Fruit fly (Drosophila melanogaster) whole organism, embryonic: ENCODE measurements around the gene CG3448.

Experiments used
- ATbp ChIP-seq: fragments of 200-800 bp; sonication (Bioruptor generic); optimal IDR thresholded peaks from 2 replicates; lab custom pipeline; 2017; ENCODE audit warnings: missing biosample characterization, mild to moderate bottlenecking, missing genetic modification characterization, missing genetic modification reagents
- CG10321 ChIP-seq: fragments of 200-800 bp; sonication (Bioruptor generic); IDR thresholded peaks from 2 replicates; pipeline ENCODE4 v1.3.6; 2022; ENCODE audit warnings: missing biosample characterization, missing genetic modification characterization
- CG11085 ChIP-seq: fragments of 200-800 bp; sonication (Bioruptor generic); IDR thresholded peaks from 2 replicates; pipeline ENCODE4 v1.3.6; 2022; ENCODE audit warnings: missing biosample characterization, missing genetic modification characterization
- CG11696 ChIP-seq: fragments of 200-800 bp; sonication (Bioruptor generic); IDR thresholded peaks from 2 replicates; pipeline ENCODE4 v1.3.6; 2022; ENCODE audit warnings: missing biosample characterization, missing genetic modification characterization
- CG12155 ChIP-seq: fragments of 200-800 bp; sonication (Bioruptor generic); optimal IDR thresholded peaks from 3 replicates; lab custom pipeline; 2016; ENCODE audit warnings: missing biosample characterization, missing genetic modification characterization
- CG12236 ChIP-seq: fragments of 200-800 bp; sonication (Bioruptor generic); optimal IDR thresholded peaks from 2 replicates; lab custom pipeline; 2016; ENCODE audit warnings: missing biosample characterization, missing genetic modification characterization
- CG12942 ChIP-seq: fragments of 200-800 bp; sonication (Bioruptor generic); optimal IDR thresholded peaks from 3 replicates; lab custom pipeline; 2016; ENCODE audit warnings: missing biosample characterization, missing genetic modification characterization
- CG13424 ChIP-seq: fragments of 200-800 bp; sonication (Bioruptor generic); optimal IDR thresholded peaks from 2 replicates; lab custom pipeline; 2019; ENCODE audit warnings: missing biosample characterization, mild to moderate bottlenecking, missing genetic modification characterization, moderate library complexity
- CG13624 ChIP-seq: fragments of 200-800 bp; sonication (Bioruptor generic); optimal IDR thresholded peaks from 2 replicates; lab custom pipeline; 2016; ENCODE audit warnings: missing biosample characterization, missing genetic modification characterization
- CG15269 ChIP-seq: fragments of 200-800 bp; sonication (Bioruptor generic); optimal IDR thresholded peaks from 2 replicates; lab custom pipeline; 2018; ENCODE audit warnings: missing biosample characterization, mild to moderate bottlenecking, missing genetic modification characterization, moderate library complexity
- CG1529 ChIP-seq: fragments of 200-800 bp; sonication (Bioruptor generic); optimal IDR thresholded peaks from 3 replicates; lab custom pipeline; 2018; ENCODE audit warnings: missing biosample characterization, missing genetic modification characterization
- CG17328 ChIP-seq: fragments of 200-800 bp; sonication (Bioruptor generic); IDR thresholded peaks from 2 replicates; pipeline ENCODE4 v1.3.6; 2022; ENCODE audit warnings: missing biosample characterization, missing genetic modification characterization
- CG17912 ChIP-seq: fragments of 200-800 bp; sonication (Bioruptor generic); optimal IDR thresholded peaks from 2 replicates; lab custom pipeline; 2018; ENCODE audit warnings: missing biosample characterization, mild to moderate bottlenecking, missing genetic modification characterization
- CG18262 ChIP-seq: fragments of 200-800 bp; optimal IDR thresholded peaks from 3 replicates; lab custom pipeline; 2019; ENCODE audit warnings: missing biosample characterization, mild to moderate bottlenecking, missing genetic modification characterization, moderate library complexity
- CG31224 ChIP-seq: fragments of 200-800 bp; sonication (Bioruptor generic); IDR thresholded peaks from 2 replicates; pipeline ENCODE4 v1.3.6; 2022; ENCODE audit warnings: missing biosample characterization, missing genetic modification characterization
- CG3163 ChIP-seq: fragments of 200-800 bp; sonication (Bioruptor generic); optimal IDR thresholded peaks from 3 replicates; lab custom pipeline; 2016; ENCODE audit warnings: missing biosample characterization, missing genetic modification characterization
- CG3847 ChIP-seq: fragments of 200-800 bp; sonication (Bioruptor generic); IDR thresholded peaks from 2 replicates; pipeline ENCODE4 v1.3.6; 2022; ENCODE audit warnings: missing biosample characterization, missing genetic modification characterization
- CG3995 ChIP-seq: fragments of 200-800 bp; sonication (Bioruptor generic); optimal IDR thresholded peaks from 3 replicates; lab custom pipeline; 2016; ENCODE audit warnings: missing biosample characterization, missing genetic modification characterization
- CG7357 ChIP-seq: fragments of 200-800 bp; sonication (Bioruptor generic); IDR thresholded peaks from 3 replicates; pipeline ENCODE4 v1.3.6; 2022; ENCODE audit warnings: missing biosample characterization, missing genetic modification characterization
- CG7556 ChIP-seq: fragments of 200-800 bp; sonication (Bioruptor generic); optimal IDR thresholded peaks from 2 replicates; lab custom pipeline; 2017; ENCODE audit warnings: missing biosample characterization, mild to moderate bottlenecking, missing genetic modification characterization
- CG8290 ChIP-seq, 3 experiments: fragments of 200-800 bp; sonication (Bioruptor generic); optimal IDR thresholded peaks; 2 replicates each; lab custom pipeline; 2016 to 2019; ENCODE audit warnings: missing biosample characterization in 3 of 3, missing genetic modification characterization in 3 of 3, mild to moderate bottlenecking in 2 of 3, moderate library complexity in 1 of 3
- CG9609 ChIP-seq: fragments of 200-800 bp; sonication (Bioruptor generic); optimal IDR thresholded peaks from 3 replicates; lab custom pipeline; 2016; ENCODE audit warnings: missing biosample characterization, missing genetic modification characterization
- CG9797 ChIP-seq: fragments of 200-800 bp; sonication (Bioruptor generic); optimal IDR thresholded peaks from 3 replicates; lab custom pipeline; 2018; ENCODE audit warnings: missing biosample characterization, mild to moderate bottlenecking, missing genetic modification characterization
- Camta ChIP-seq: fragments of 200-800 bp; sonication (Bioruptor generic); optimal IDR thresholded peaks from 2 replicates; lab custom pipeline; 2016; ENCODE audit warnings: missing biosample characterization, missing genetic modification characterization
- Dip3 ChIP-seq: fragments of 200-800 bp; sonication (Bioruptor generic); optimal IDR thresholded peaks from 3 replicates; lab custom pipeline; 2016; ENCODE audit warnings: missing biosample characterization, missing genetic modification characterization
- Drgx ChIP-seq: fragments of 200-800 bp; sonication (Bioruptor generic); IDR thresholded peaks from 2 replicates; pipeline ENCODE4 v1.3.6; 2022; ENCODE audit warnings: missing biosample characterization, missing genetic modification characterization
- Gsc ChIP-seq: fragments of 200-800 bp; sonication (Bioruptor generic); IDR thresholded peaks from 2 replicates; pipeline ENCODE4 v1.3.6; 2022; ENCODE audit warnings: missing biosample characterization, missing genetic modification characterization
- HLH4C ChIP-seq: fragments of 200-800 bp; sonication (Bioruptor generic); IDR thresholded peaks from 3 replicates; pipeline ENCODE4 v1.3.6; 2022; ENCODE audit warnings: missing biosample characterization, missing genetic modification characterization; ENCODE audit not compliant: partially characterized antibody
- Hr78 ChIP-seq, 2 experiments: fragments of 200-800 bp in 1 of 2; fragments of >200 bp in 1 of 2; sonication (Bioruptor generic) in 1 of 2; optimal IDR thresholded peaks; 2 replicates each; lab custom pipeline; 2017 to 2019; ENCODE audit warnings: missing biosample characterization in 2 of 2, missing genetic modification characterization in 2 of 2, mild to moderate bottlenecking in 1 of 2, moderate library complexity in 1 of 2
- Mad ChIP-seq: fragments of 200-800 bp; sonication (Bioruptor generic); optimal IDR thresholded peaks from 2 replicates; lab custom pipeline; 2016; ENCODE audit warnings: missing biosample characterization, missing genetic modification characterization
- Meics ChIP-seq: fragments of 200-800 bp; sonication (Bioruptor generic); optimal IDR thresholded peaks from 2 replicates; lab custom pipeline; 2017; ENCODE audit warnings: missing biosample characterization, mild to moderate bottlenecking, missing genetic modification characterization
- Mrtf ChIP-seq: fragments of 200-800 bp; sonication (Bioruptor generic); IDR thresholded peaks from 3 replicates; pipeline ENCODE4 v1.3.6; 2022; ENCODE audit warnings: missing biosample characterization, missing genetic modification characterization
- Oli ChIP-seq: fragments of 200-800 bp; sonication (Bioruptor generic); optimal IDR thresholded peaks from 2 replicates; lab custom pipeline; 2018; ENCODE audit warnings: missing biosample characterization, mild to moderate bottlenecking, missing genetic modification characterization, moderate library complexity
- Sry-β ChIP-seq: fragments of 200-800 bp; sonication (Bioruptor generic); optimal IDR thresholded peaks from 2 replicates; lab custom pipeline; 2018; ENCODE audit warnings: missing biosample characterization, mild to moderate bottlenecking, missing genetic modification characterization, moderate library complexity
- Trl ChIP-seq, 3 experiments: fragments of >200 bp in 2 of 3; fragments of 200-800 bp in 1 of 3; sonication (Bioruptor generic) in 1 of 3; optimal IDR thresholded peaks; 2 replicates in 1 of 3; 3 replicates in 2 of 3; lab custom pipeline; 2016 to 2017; ENCODE audit warnings: missing biosample characterization in 1 of 3, missing genetic modification characterization in 1 of 3
- al ChIP-seq: fragments of 200-800 bp; sonication (Bioruptor generic); IDR thresholded peaks from 2 replicates; pipeline ENCODE4 v1.3.6; 2022; ENCODE audit warnings: missing biosample characterization, missing genetic modification characterization
- ase ChIP-seq: fragments of 200-800 bp; sonication (Bioruptor generic); IDR thresholded peaks from 3 replicates; pipeline ENCODE4 v1.3.6; 2022; ENCODE audit warnings: missing biosample characterization, missing genetic modification characterization
- dpn ChIP-seq, 2 experiments: fragments of 200-800 bp; sonication (Bioruptor generic); optimal IDR thresholded peaks; 3 replicates each; lab custom pipeline; 2016; ENCODE audit warnings: missing biosample characterization in 2 of 2, missing genetic modification characterization in 2 of 2
- knrl ChIP-seq: fragments of 200-800 bp; sonication (Bioruptor generic); IDR thresholded peaks from 3 replicates; pipeline ENCODE4 v1.3.6; 2022; ENCODE audit warnings: missing biosample characterization, missing genetic modification characterization; ENCODE audit not compliant: partially characterized antibody
- lbe ChIP-seq: fragments of 200-800 bp; sonication (Bioruptor generic); optimal IDR thresholded peaks from 2 replicates; lab custom pipeline; 2016; ENCODE audit warnings: missing biosample characterization, mild to moderate bottlenecking, missing genetic modification characterization
- p53 ChIP-seq: fragments of 200-800 bp; sonication (Bioruptor generic); optimal IDR thresholded peaks from 2 replicates; lab custom pipeline; 2016; ENCODE audit warnings: missing biosample characterization, missing genetic modification characterization
- pfk ChIP-seq: fragments of 200-800 bp; sonication (Bioruptor generic); optimal IDR thresholded peaks from 2 replicates; lab custom pipeline; 2018; ENCODE audit warnings: missing biosample characterization, mild to moderate bottlenecking, missing genetic modification characterization, moderate library complexity
- pho ChIP-seq: fragments of 200-800 bp; sonication (Bioruptor generic); optimal IDR thresholded peaks from 2 replicates; lab custom pipeline; 2016; ENCODE audit warnings: missing biosample characterization, missing genetic modification characterization
- pita ChIP-seq: fragments of 200-800 bp; sonication (Bioruptor generic); optimal IDR thresholded peaks from 2 replicates; lab custom pipeline; 2017; ENCODE audit warnings: missing biosample characterization, mild to moderate bottlenecking, missing genetic modification characterization
- prd ChIP-seq, 3 experiments: fragments of >200 bp in 2 of 3; fragments of 200-800 bp in 1 of 3; sonication (Bioruptor generic) in 1 of 3; optimal IDR thresholded peaks in 2 of 3; IDR thresholded peaks in 1 of 3; 2 replicates in 2 of 3; 3 replicates in 1 of 3; pipeline versions ENCODE4 v1.3.6 to Lab custom; 2017 to 2022; ENCODE audit warnings: missing biosample characterization in 1 of 3, missing genetic modification characterization in 1 of 3
- schlank ChIP-seq: fragments of 200-800 bp; sonication (Bioruptor generic); optimal IDR thresholded peaks from 2 replicates; lab custom pipeline; 2018; ENCODE audit warnings: missing biosample characterization, mild to moderate bottlenecking, missing genetic modification characterization
- tll ChIP-seq, 2 experiments: fragments of 200-800 bp in 1 of 2; fragments of >200 bp in 1 of 2; sonication (Bioruptor generic) in 1 of 2; optimal IDR thresholded peaks; 2 replicates each; lab custom pipeline; 2017 to 2019; ENCODE audit warnings: missing biosample characterization in 2 of 2, missing genetic modification characterization in 2 of 2, mild to moderate bottlenecking in 1 of 2, moderate library complexity in 1 of 2
- zen2 ChIP-seq: fragments of 200-800 bp; sonication (Bioruptor generic); IDR thresholded peaks from 3 replicates; pipeline ENCODE4 v1.3.6; 2022; ENCODE audit warnings: missing biosample characterization, missing genetic modification characterization; ENCODE audit not compliant: partially characterized antibody

The CG3448 gene

DNA sequence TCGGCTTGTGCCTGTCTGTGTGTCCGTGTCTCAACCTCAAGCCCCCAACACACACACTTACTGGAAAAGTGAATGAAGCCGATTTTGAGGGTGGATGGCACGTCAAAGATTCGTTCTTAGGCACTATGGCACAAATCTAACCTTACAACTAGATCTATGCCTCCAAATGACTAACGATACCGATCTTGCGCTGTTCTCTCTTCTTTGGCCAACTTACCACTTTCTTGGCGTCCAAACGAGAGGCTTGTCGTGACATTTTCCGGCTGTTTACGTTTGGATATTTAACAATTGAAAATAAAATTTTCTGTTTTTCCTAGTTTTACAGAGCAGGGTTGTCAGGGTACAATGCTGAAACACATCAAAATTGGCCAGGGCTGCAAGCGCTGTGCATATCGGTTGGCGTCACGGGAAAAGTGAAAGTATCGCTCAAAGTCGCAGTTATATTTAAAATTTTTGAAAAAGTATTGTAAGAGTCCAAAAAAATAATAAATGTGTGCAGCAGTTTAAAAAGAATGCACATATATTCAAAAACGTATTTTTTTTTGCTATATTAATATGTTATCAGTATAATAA, 9.4 kb downstream of the CG3448 start, which contains the start of the genes Bet3 and Nf-YA (continued):
- TF ChIP-seq Camta (GFP tag; lab: Kevin White, UChicago): peak; percentile 53
- peak; percentile 28 for TF ChIP-seq CG18262 (tag; lab: Kevin White, UChicago)
- no peak for TF ChIP-seq Mad (GFP tag; lab: Kevin White, UChicago)
- peak; percentile 8; the same call in 2 of the 3 replicates for TF ChIP-seq Mrtf
- TF ChIP-seq CG3163: peak; percentile 17
- peak; percentile 57; the same call in 1 of the 2 replicates for TF ChIP-seq CG11085
- TF ChIP-seq tll (GFP tag; optimal IDR thresholded peaks at IDR 0.05; lab: Kevin White, UChicago): no peak
- TF ChIP-seq CG7556 (GFP tag; lab: Kevin White, UChicago): no peak
- no peak for TF ChIP-seq Oli (tag; lab: Kevin White, UChicago)
- TF ChIP-seq al (GFP tag; lab: Robert Waterston, UW): peak; percentile 59; the same call in 1 of the 2 replicates
- peak; percentile 55 for TF ChIP-seq CG9609 (GFP tag; lab: Kevin White, UChicago)
- TF ChIP-seq Gsc (GFP tag; lab: Robert Waterston, UW): no peak
- TF ChIP-seq CG17328 (GFP tag; lab: Robert Waterston, UW): peak; percentile 31; the same call in 1 of the 2 replicates
- peak; percentile 13 for TF ChIP-seq CG12942 (GFP tag; lab: Kevin White, UChicago)
- peak; percentile 65 to 68 for TF ChIP-seq dpn (GFP tag; optimal IDR thresholded peaks at IDR 0.05; lab: Kevin White, UChicago)
- peak; percentile 40; the same call in 1 of the 2 replicates for TF ChIP-seq CG11696
- no peak for TF ChIP-seq prd (optimal IDR thresholded peaks at IDR 0.05; lab: Kevin White, UChicago)
- TF ChIP-seq prd (GFP tag; IDR thresholded peaks at IDR 0.05; lab: Robert Waterston, UW): peak; percentile 64; the same call in 2 of the 3 replicates
- TF ChIP-seq CG12236: no peak
- peak; percentile 39 for TF ChIP-seq CG15269
- TF ChIP-seq CG8290 (GFP tag; optimal IDR thresholded peaks at IDR 0.05; lab: Kevin White, UChicago): peak; percentile 80
- peak in 1 of 2 experiments; percentile 73 for TF ChIP-seq CG8290 (tag; optimal IDR thresholded peaks at IDR 0.05; lab: Kevin White, UChicago)
- peak; percentile 42 for TF ChIP-seq CG12155 (GFP tag; lab: Kevin White, UChicago)
- peak; percentile 86; the same call in 1 of the 3 replicates for TF ChIP-seq zen2 (GFP tag; lab: Robert Waterston, UW)
- peak; percentile 37 for TF ChIP-seq pita (GFP tag; lab: Kevin White, UChicago)
- TF ChIP-seq Dip3: peak; percentile 60
- TF ChIP-seq CG31224 (GFP tag; lab: Robert Waterston, UW): no peak
- peak; percentile 43 for TF ChIP-seq pho
- no peak for TF ChIP-seq Hr78 (GFP tag; optimal IDR thresholded peaks at IDR 0.05; lab: Kevin White, UChicago)
- TF ChIP-seq ase (GFP tag; lab: Robert Waterston, UW): no peak
- TF ChIP-seq Trl (optimal IDR thresholded peaks at IDR 0.05; lab: Kevin White, UChicago): no peak
- TF ChIP-seq Trl (GFP tag; optimal IDR thresholded peaks at IDR 0.05; lab: Kevin White, UChicago): peak; percentile 39
- peak; percentile 53 for TF ChIP-seq CG9797 (GFP tag; lab: Kevin White, UChicago)
- no peak for TF ChIP-seq Drgx (GFP tag; lab: Robert Waterston, UW)
- TF ChIP-seq CG1529 (GFP tag; lab: Kevin White, UChicago): no peak
- TF ChIP-seq CG13424 (tag; lab: Kevin White, UChicago): peak; percentile 55
- TF ChIP-seq knrl: peak; percentile 90
- peak; percentile 21 for TF ChIP-seq p53 (GFP tag; lab: Kevin White, UChicago)
- TF ChIP-seq Meics (GFP tag; lab: Kevin White, UChicago): peak; percentile 49
- no peak for TF ChIP-seq Sry-β (GFP tag; lab: Kevin White, UChicago)
- TF ChIP-seq CG13624 (GFP tag; lab: Kevin White, UChicago): peak; percentile 71
- TF ChIP-seq pfk (GFP tag; lab: Kevin White, UChicago): no peak
- TF ChIP-seq HLH4C: peak; percentile 69
- TF ChIP-seq schlank (tag; lab: Kevin White, UChicago): no peak
- TF ChIP-seq CG3995 (GFP tag; lab: Kevin White, UChicago): peak; percentile 96
- TF ChIP-seq CG17912: peak; percentile 62
- TF ChIP-seq CG10321 (GFP tag; lab: Robert Waterston, UW): no peak
- peak; percentile 73 for TF ChIP-seq CG3847
- no peak; the same call in 2 of the 3 replicates for TF ChIP-seq CG7357 (GFP tag; lab: Robert Waterston, UW)
- peak; percentile 22 for TF ChIP-seq lbe (GFP tag; lab: Kevin White, UChicago)
- no peak for TF ChIP-seq ATbp (GFP tag; lab: Kevin White, UChicago)
